Worm (Caenorhabditis elegans) whole organism, L2 larva: Measurements from ENCODE around the gene his-2.

Experiments
- Y55F3AM.14 ChIP-seq: fragments of 200-800 bp; sonication (Bioruptor generic); optimal IDR thresholded peaks from 2 replicates; lab custom pipeline; 2018; ENCODE audit warnings: mild to moderate bottlenecking, missing genetic modification characterization, missing compliant biosample characterization
- ama-1 ChIP-seq: fragments of 150-350 bp; optimal IDR thresholded peaks from 2 replicates; lab custom pipeline; 2018; ENCODE audit warnings: inconsistent platforms
- ceh-82 ChIP-seq: fragments of 150-350 bp; optimal IDR thresholded peaks from 2 replicates; lab custom pipeline; 2014; ENCODE audit warnings: missing biosample characterization, missing genetic modification characterization
- dmd-4 ChIP-seq: sonication (generic microtip); optimal IDR thresholded peaks from 2 replicates; lab custom pipeline; 2017; ENCODE audit warnings: missing biosample characterization, missing genetic modification characterization
- egl-27 ChIP-seq: sonication (generic microtip); optimal IDR thresholded peaks from 3 replicates; lab custom pipeline; 2017; ENCODE audit warnings: missing biosample characterization, missing genetic modification reagents, missing genetic modification characterization
- elt-1 ChIP-seq: fragments of 150-350 bp; optimal IDR thresholded peaks from 2 replicates; lab custom pipeline; 2014; ENCODE audit warnings: missing biosample characterization, missing genetic modification characterization
- fos-1 ChIP-seq: fragments of 150-350 bp; optimal IDR thresholded peaks from 2 replicates; lab custom pipeline; 2014; ENCODE audit warnings: missing biosample characterization, missing genetic modification characterization
- lin-13 ChIP-seq: fragments of 150-350 bp; optimal IDR thresholded peaks from 2 replicates; lab custom pipeline; 2014; ENCODE audit warnings: missing biosample characterization, missing genetic modification reagents, missing genetic modification characterization
- lsy-2 ChIP-seq, 2 experiments: fragments of 150-350 bp in 1 of 2; sonication (generic microtip) in 1 of 2; optimal IDR thresholded peaks; 2 replicates each; lab custom pipeline; 2014 to 2017; ENCODE audit warnings: missing biosample characterization in 2 of 2, missing genetic modification characterization in 2 of 2
- nhr-129 ChIP-seq: fragments of 150-350 bp; optimal IDR thresholded peaks from 2 replicates; lab custom pipeline; 2014; ENCODE audit warnings: missing biosample characterization, missing genetic modification characterization
- skn-1 ChIP-seq: sonication (generic microtip); optimal IDR thresholded peaks from 2 replicates; lab custom pipeline; 2017; ENCODE audit warnings: missing biosample characterization, missing genetic modification characterization
- snpc-4 ChIP-seq: fragments of 150-350 bp; optimal IDR thresholded peaks from 2 replicates; lab custom pipeline; 2014; ENCODE audit warnings: missing biosample characterization, missing genetic modification characterization
- unc-62 ChIP-seq: fragments of 150-350 bp; optimal IDR thresholded peaks from 2 replicates; lab custom pipeline; 2014; ENCODE audit warnings: missing biosample characterization, missing genetic modification reagents, missing genetic modification characterization
- ztf-4 ChIP-seq: fragments of 150-350 bp; optimal IDR thresholded peaks from 2 replicates; lab custom pipeline; 2014; ENCODE audit warnings: missing biosample characterization, missing genetic modification characterization

- TF ChIP-seq skn-1 = no peak
- no peak for TF ChIP-seq ceh-82 (tag; lab: Kevin White, UChicago)
- TF ChIP-seq egl-27 (tag; lab: Kevin White, UChicago) = no peak
- TF ChIP-seq ama-1 (lab: Kevin White, UChicago) = no peak
- no peak for TF ChIP-seq Y55F3AM.14
- no peak for TF ChIP-seq elt-1 (tag; lab: Kevin White, UChicago)
- no peak for TF ChIP-seq nhr-129 (tag; lab: Kevin White, UChicago)
- TF ChIP-seq fos-1 = no peak
- no peak for TF ChIP-seq lsy-2 (tag; optimal IDR thresholded peaks at IDR 0.05; lab: Kevin White, UChicago)
- TF ChIP-seq snpc-4 (tag; lab: Kevin White, UChicago) = no peak
- TF ChIP-seq ztf-4 (tag; lab: Kevin White, UChicago) = no peak
- TF ChIP-seq dmd-4 (tag; lab: Kevin White, UChicago) = no peak
- TF ChIP-seq lin-13 (GFP tag; lab: Kevin White, UChicago) = no peak
- TF ChIP-seq unc-62 = no peak
These were observed 19.9 kb upstream of the his-2 start, which contains the start of gene fbxa-100 for ce11 chrV:16061993-16062392.
